Fruit fly (Drosophila melanogaster) whole organism, prepupa: ENCODE measurements around the gene CG3223.

Experiments used
- Blimp-1 ChIP-seq: fragments of 200-800 bp; sonication (Bioruptor generic); optimal IDR thresholded peaks from 3 replicates; lab custom pipeline; 2017; ENCODE audit warnings: missing biosample characterization, missing genetic modification characterization, mild to moderate bottlenecking, moderate library complexity, missing genetic modification reagents
- CG10631 ChIP-seq: fragments of 200-800 bp; sonication (Bioruptor generic); optimal IDR thresholded peaks from 2 replicates; lab custom pipeline; 2016; ENCODE audit warnings: missing biosample characterization, missing genetic modification characterization
- CG11762 ChIP-seq: fragments of 200-800 bp; sonication (Bioruptor generic); optimal IDR thresholded peaks from 3 replicates; lab custom pipeline; 2016; ENCODE audit warnings: missing biosample characterization, missing genetic modification characterization; ENCODE audit not compliant: insufficient read depth
- CG11902 ChIP-seq: fragments of 200-800 bp; sonication (Bioruptor generic); optimal IDR thresholded peaks from 3 replicates; lab custom pipeline; 2016; ENCODE audit warnings: missing biosample characterization, missing genetic modification characterization
- CG15336 ChIP-seq: fragments of 200-800 bp; sonication (Bioruptor generic); IDR thresholded peaks from 2 replicates; pipeline ENCODE4 v1.3.6; 2022; ENCODE audit warnings: missing biosample characterization, missing genetic modification characterization
- CG1621 ChIP-seq: fragments of 200-800 bp; sonication (Bioruptor generic); optimal IDR thresholded peaks from 3 replicates; lab custom pipeline; 2018; ENCODE audit warnings: missing biosample characterization, mild to moderate bottlenecking, missing genetic modification characterization
- CG31627 ChIP-seq: fragments of 200-800 bp; sonication (Bioruptor generic); optimal IDR thresholded peaks from 3 replicates; lab custom pipeline; 2016; ENCODE audit warnings: missing biosample characterization, missing genetic modification characterization
- CG34406 ChIP-seq: fragments of 200-800 bp; sonication (Bioruptor generic); optimal IDR thresholded peaks from 3 replicates; lab custom pipeline; 2016; ENCODE audit warnings: missing biosample characterization, missing genetic modification characterization
- CG3919 ChIP-seq: fragments of 200-800 bp; sonication (Bioruptor generic); optimal IDR thresholded peaks from 3 replicates; lab custom pipeline; 2016; ENCODE audit warnings: missing biosample characterization, missing genetic modification characterization
- CG6792 ChIP-seq: fragments of 200-800 bp; sonication (Bioruptor generic); optimal IDR thresholded peaks from 3 replicates; lab custom pipeline; 2016; ENCODE audit warnings: missing biosample characterization, missing genetic modification characterization
- CG6808 ChIP-seq: fragments of 200-800 bp; sonication (Bioruptor generic); optimal IDR thresholded peaks from 3 replicates; lab custom pipeline; 2017; ENCODE audit warnings: missing biosample characterization, missing genetic modification characterization, mild to moderate bottlenecking, moderate library complexity, missing genetic modification reagents
- CG7368 ChIP-seq: fragments of 200-800 bp; sonication (Bioruptor generic); optimal IDR thresholded peaks from 3 replicates; lab custom pipeline; 2016; ENCODE audit warnings: missing biosample characterization, missing genetic modification characterization
- CG8119 ChIP-seq: fragments of 200-800 bp; sonication (Bioruptor generic); IDR thresholded peaks from 3 replicates; pipeline ENCODE4 v1.3.6; 2022; ENCODE audit warnings: missing biosample characterization, missing genetic modification characterization
- CG8632 ChIP-seq: fragments of 200-800 bp; sonication (Bioruptor generic); optimal IDR thresholded peaks from 3 replicates; lab custom pipeline; 2016; ENCODE audit warnings: missing biosample characterization, missing genetic modification characterization
- CG9139 ChIP-seq: fragments of 200-800 bp; sonication (Bioruptor generic); optimal IDR thresholded peaks from 3 replicates; lab custom pipeline; 2017; ENCODE audit warnings: missing biosample characterization, mild to moderate bottlenecking, missing genetic modification characterization
- Eip75B ChIP-seq: fragments of 200-800 bp; sonication (Bioruptor generic); optimal IDR thresholded peaks from 3 replicates; lab custom pipeline; 2016; ENCODE audit warnings: missing biosample characterization, missing genetic modification characterization
- Eip78C ChIP-seq: fragments of 200-800 bp; sonication (Bioruptor generic); peaks from one replicate; lab custom pipeline; 2016; ENCODE audit warnings: missing biosample characterization, missing genetic modification characterization
- Eip93F ChIP-seq: fragments of 200-800 bp; sonication (Bioruptor generic); optimal IDR thresholded peaks from 2 replicates; lab custom pipeline; 2016; ENCODE audit warnings: missing biosample characterization, mild to moderate bottlenecking, missing genetic modification characterization
- Ets21C ChIP-seq: fragments of 200-800 bp; sonication (Bioruptor generic); optimal IDR thresholded peaks from 3 replicates; lab custom pipeline; 2016; ENCODE audit warnings: missing biosample characterization, missing genetic modification characterization
- Gug ChIP-seq: fragments of 200-800 bp; sonication (Bioruptor generic); IDR thresholded peaks from 2 replicates; pipeline ENCODE4 v1.3.6; 2022; ENCODE audit warnings: missing biosample characterization, missing genetic modification characterization
- Hr39 ChIP-seq: fragments of 200-800 bp; sonication (Bioruptor generic); optimal IDR thresholded peaks from 2 replicates; lab custom pipeline; 2016; ENCODE audit warnings: missing biosample characterization, missing genetic modification characterization
- Hr4 ChIP-seq: fragments of 200-800 bp; sonication (Bioruptor generic); optimal IDR thresholded peaks from 3 replicates; lab custom pipeline; 2016; ENCODE audit warnings: missing biosample characterization, missing genetic modification characterization
- Lpt ChIP-seq: fragments of 200-800 bp; sonication (Bioruptor generic); optimal IDR thresholded peaks from 3 replicates; lab custom pipeline; 2016; ENCODE audit warnings: missing biosample characterization, missing genetic modification characterization
- Smox ChIP-seq: fragments of 200-800 bp; sonication (Bioruptor generic); optimal IDR thresholded peaks from 3 replicates; lab custom pipeline; 2016; ENCODE audit warnings: missing biosample characterization, missing genetic modification characterization
- Sox14 ChIP-seq: fragments of 200-800 bp; sonication (Bioruptor generic); optimal IDR thresholded peaks from 3 replicates; lab custom pipeline; 2016; ENCODE audit warnings: missing biosample characterization, missing genetic modification characterization
- Sox15 ChIP-seq: fragments of 200-800 bp; sonication (Bioruptor generic); optimal IDR thresholded peaks from 3 replicates; lab custom pipeline; 2016; ENCODE audit warnings: missing biosample characterization, missing genetic modification characterization
- achi ChIP-seq: fragments of 200-800 bp; sonication (Bioruptor generic); optimal IDR thresholded peaks from 3 replicates; lab custom pipeline; 2016; ENCODE audit warnings: missing biosample characterization, missing genetic modification characterization
- acj6 ChIP-seq: fragments of 200-800 bp; sonication (Bioruptor generic); optimal IDR thresholded peaks from 3 replicates; lab custom pipeline; 2016; ENCODE audit warnings: missing biosample characterization, missing genetic modification characterization
- cyc ChIP-seq: fragments of 200-800 bp; sonication (Bioruptor generic); optimal IDR thresholded peaks from 3 replicates; lab custom pipeline; 2016; ENCODE audit warnings: missing biosample characterization, missing genetic modification characterization
- dac ChIP-seq: fragments of 200-800 bp; sonication (Bioruptor generic); optimal IDR thresholded peaks from 2 replicates; lab custom pipeline; 2017; ENCODE audit warnings: missing biosample characterization, mild to moderate bottlenecking, missing genetic modification characterization
- esn ChIP-seq: fragments of 200-800 bp; sonication (Bioruptor generic); optimal IDR thresholded peaks from 2 replicates; lab custom pipeline; 2016; ENCODE audit warnings: missing biosample characterization, mild to moderate bottlenecking, missing genetic modification characterization, moderate library complexity
- fd85E ChIP-seq: fragments of 200-800 bp; sonication (Bioruptor generic); optimal IDR thresholded peaks from 3 replicates; lab custom pipeline; 2016; ENCODE audit warnings: missing biosample characterization, missing genetic modification characterization
- fkh ChIP-seq: fragments of 200-800 bp; sonication (Bioruptor generic); optimal IDR thresholded peaks from 3 replicates; lab custom pipeline; 2017; ENCODE audit warnings: missing biosample characterization, mild to moderate bottlenecking, missing genetic modification characterization, moderate library complexity
- lz ChIP-seq: fragments of 200-800 bp; sonication (Bioruptor generic); optimal IDR thresholded peaks from 3 replicates; lab custom pipeline; 2016; ENCODE audit warnings: missing biosample characterization, missing genetic modification characterization
- salr ChIP-seq, 2 experiments: fragments of 200-800 bp; sonication (Bioruptor generic); optimal IDR thresholded peaks; 3 replicates each; lab custom pipeline; 2016 to 2018; ENCODE audit warnings: missing biosample characterization in 2 of 2, missing genetic modification characterization in 2 of 2, mild to moderate bottlenecking in 1 of 2
- spab ChIP-seq: fragments of 200-800 bp; sonication (Bioruptor generic); optimal IDR thresholded peaks from 2 replicates; lab custom pipeline; 2017; ENCODE audit warnings: missing biosample characterization, mild to moderate bottlenecking, missing genetic modification characterization, missing genetic modification reagents
- ss ChIP-seq, 2 experiments: fragments of 200-800 bp; sonication (Bioruptor generic); optimal IDR thresholded peaks; 2 replicates in 1 of 2; 3 replicates in 1 of 2; lab custom pipeline; 2017 to 2018; ENCODE audit warnings: mild to moderate bottlenecking in 2 of 2, missing biosample characterization in 2 of 2, missing genetic modification characterization in 2 of 2, moderate library complexity in 1 of 2
- svp ChIP-seq: fragments of 200-800 bp; sonication (Bioruptor generic); peaks from one replicate; lab custom pipeline; 2016; ENCODE audit warnings: missing biosample characterization, missing genetic modification characterization
- vri ChIP-seq: fragments of 200-800 bp; sonication (Bioruptor generic); optimal IDR thresholded peaks from 3 replicates; lab custom pipeline; 2016; ENCODE audit warnings: missing biosample characterization, mild to moderate bottlenecking, missing genetic modification characterization

Gene CG3223

DNA sequence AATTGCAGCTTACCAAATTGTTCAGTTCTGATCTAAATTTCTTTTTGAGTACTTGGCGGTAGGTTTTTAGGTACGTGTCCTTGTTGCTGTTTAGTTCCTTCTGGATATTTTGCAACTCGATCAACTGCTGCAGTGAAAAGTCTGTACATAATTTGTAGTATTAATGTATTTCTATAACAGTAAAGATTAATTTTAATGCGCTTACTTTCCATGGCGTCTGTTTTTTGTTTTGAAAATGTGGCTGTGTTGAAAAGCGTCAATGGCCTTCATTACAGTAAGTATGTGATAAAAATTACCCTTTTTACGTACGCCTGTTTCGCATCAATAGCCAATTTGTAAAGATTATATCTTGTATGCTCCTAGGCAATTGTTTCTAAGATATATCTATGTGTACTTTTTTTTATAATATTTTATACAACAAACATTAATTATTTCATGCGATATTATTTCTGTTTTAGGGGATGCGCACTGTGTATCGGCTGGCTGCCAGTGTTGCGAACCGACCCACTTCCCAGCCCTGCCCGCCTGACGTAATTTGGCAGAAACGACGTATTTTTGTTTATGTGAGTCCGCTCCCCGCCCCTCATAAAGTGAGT lies 8.0 kb upstream of the CG3223 start, which contains the start of the genes Kmn2 and CG2698 (continued):
- TF ChIP-seq achi (GFP tag; lab: Kevin White, UChicago) (peak; percentile 96), Lpt (GFP tag; lab: Kevin White, UChicago) (peak; percentile 88), CG11762 (GFP tag; lab: Kevin White, UChicago) (peak; percentile 94), Eip75B (peak; percentile 94), lz (peak; percentile 96), Hr4 (GFP tag; lab: Kevin White, UChicago) (peak; percentile 95), CG8119 (GFP tag; lab: Robert Waterston, UW) (peak; percentile 97), CG10631 (GFP tag; lab: Kevin White, UChicago) (peak; percentile 97), CG31627 (GFP tag; lab: Kevin White, UChicago) (peak; percentile 95), CG15336 (GFP tag; lab: Robert Waterston, UW) (peak; percentile 97), Eip93F (GFP tag; lab: Kevin White, UChicago) (peak; percentile 86), CG6808 (GFP tag; lab: Kevin White, UChicago) (peak; percentile 92), spab (GFP tag; lab: Kevin White, UChicago) (no peak), dac (GFP tag; lab: Kevin White, UChicago) (peak; percentile 81), CG1621 (peak; percentile 91), CG3919 (GFP tag; lab: Kevin White, UChicago) (peak; percentile 98), Hr39 (peak; percentile 93), fd85E (GFP tag; lab: Kevin White, UChicago) (peak; percentile 88), CG9139 (GFP tag; lab: Kevin White, UChicago) (peak; percentile 89), Ets21C (peak; percentile 91), ss (GFP tag; optimal IDR thresholded peaks at IDR 0.05; lab: Kevin White, UChicago) (peak; percentile 90 to 93), Smox (GFP tag; lab: Kevin White, UChicago) (peak; percentile 95), CG8632 (GFP tag; lab: Kevin White, UChicago) (peak; percentile 97), Gug (GFP tag; lab: Robert Waterston, UW) (peak; percentile 95)

DNA sequence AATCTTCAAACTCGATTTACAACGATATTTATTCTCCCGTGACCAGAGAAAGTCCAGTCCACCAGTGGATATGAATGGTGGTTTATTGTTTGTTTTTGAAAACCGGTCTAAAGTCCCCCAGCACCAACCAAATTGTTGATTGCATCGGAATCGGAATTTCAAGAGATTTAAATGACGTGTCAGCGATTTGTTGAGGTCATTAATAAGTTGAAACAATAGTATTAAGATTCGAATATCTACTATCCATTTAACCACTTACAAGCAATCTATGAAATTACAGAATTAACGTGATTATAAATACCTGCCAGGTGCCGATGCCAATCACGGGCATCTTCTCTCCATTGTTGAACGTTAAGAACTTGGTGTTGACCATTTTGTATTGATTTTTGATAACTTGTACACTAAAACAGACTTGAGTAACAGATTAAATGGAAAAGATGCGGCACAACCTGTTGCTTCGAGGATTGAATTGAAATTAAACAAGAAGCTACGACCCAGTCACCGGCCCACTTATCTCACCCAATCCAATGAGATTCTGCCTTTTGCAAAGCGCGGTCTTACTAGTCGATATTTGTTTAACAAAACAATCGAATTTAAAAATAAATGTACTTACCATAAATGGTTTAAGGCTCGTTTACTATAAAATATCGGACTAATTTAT lies 1.5 kb upstream of the CG3223 start, which contains the start of gene CG2767:
TSS of gene CG2767 (minus strand) at position 516 of the 661 bp plus-strand sequence.
- TF ChIP-seq esn (GFP tag; lab: Kevin White, UChicago) (peak; percentile 40), CG7368 (GFP tag; lab: Kevin White, UChicago) (no peak), CG1621 (no peak), CG11902 (GFP tag; lab: Kevin White, UChicago) (no peak), Eip78C (GFP tag; lab: Kevin White, UChicago) (peak; percentile 74), vri (GFP tag; lab: Kevin White, UChicago) (no peak), salr (GFP tag; optimal IDR thresholded peaks at IDR 0.05; lab: Kevin White, UChicago) (no peak), cyc (no peak), CG34406 (GFP tag; lab: Kevin White, UChicago) (no peak), achi (GFP tag; lab: Kevin White, UChicago) (no peak), CG15336 (GFP tag; lab: Robert Waterston, UW) (0 out of 2 replicates have a peak, but pooled peaks have one; percentile 4), CG6792 (GFP tag; lab: Kevin White, UChicago) (no peak), Sox15 (GFP tag; lab: Kevin White, UChicago) (no peak), ss (GFP tag; optimal IDR thresholded peaks at IDR 0.05; lab: Kevin White, UChicago) (no peak), Sox14 (GFP tag; lab: Kevin White, UChicago) (no peak), fd85E (GFP tag; lab: Kevin White, UChicago) (no peak), acj6 (GFP tag; lab: Kevin White, UChicago) (no peak), fkh (GFP tag; lab: Kevin White, UChicago) (no peak), Blimp-1 (GFP tag; lab: Kevin White, UChicago) (no peak), svp (GFP tag; lab: Kevin White, UChicago) (peak; percentile 76), Gug (GFP tag; lab: Robert Waterston, UW) (no peak)
